Worm (Caenorhabditis elegans) whole organism, young adult: ENCODE results near the gene C46C2.2.

ENCODE experiments used
- bed-2 ChIP-seq: fragments of 200-800 bp; sonication (Bioruptor generic); IDR thresholded peaks from 2 replicates; pipeline ENCODE4 v1.3.6; 2022; ENCODE audit warnings: missing genetic modification reagents, missing genetic modification characterization, missing compliant biosample characterization
- dpl-1 ChIP-seq: fragments of 150-350 bp; optimal IDR thresholded peaks from 2 replicates; lab custom pipeline; 2014; ENCODE audit warnings: missing biosample characterization, missing genetic modification reagents, missing genetic modification characterization
- nfya-1 ChIP-seq: sonication (generic microtip); optimal IDR thresholded peaks from 2 replicates; lab custom pipeline; 2017; ENCODE audit warnings: antibody characterized with exemption, missing compliant biosample characterization, missing genetic modification characterization, borderline replicate concordance; ENCODE audit not compliant: insufficient read depth
- pha-4 ChIP-seq: fragments of 150-350 bp; sonication (generic microtip); optimal IDR thresholded peaks from 2 replicates; lab custom pipeline; 2014; ENCODE audit warnings: missing biosample characterization, missing genetic modification reagents, missing genetic modification characterization

ce11 chrIV:9199148-9199938 is 18.2 kb upstream of the C46C2.2 start:
- no peak for TF ChIP-seq bed-2 (GFP tag; lab: Robert Waterston, UW)
- no peak for TF ChIP-seq pha-4 (tag; lab: Kevin White, UChicago)
- no peak for TF ChIP-seq nfya-1 (tag; lab: Kevin White, UChicago)
- no peak for TF ChIP-seq dpl-1 (GFP tag; lab: Kevin White, UChicago)
